Fruit fly (Drosophila melanogaster) whole organism, embryonic: ENCODE data around the gene Muc91C.
A peak's percentile ranks its signal among the peaks of the same experiment; 100 is the strongest.

Experiments
- ATbp ChIP-seq: fragments of 200-800 bp; sonication (Bioruptor generic); optimal IDR thresholded peaks from 2 replicates; lab custom pipeline; 2017; ENCODE audit warnings: missing biosample characterization, mild to moderate bottlenecking, missing genetic modification characterization, missing genetic modification reagents
- Aef1 ChIP-seq: fragments of 200-800 bp; sonication (Bioruptor generic); IDR thresholded peaks from 3 replicates; pipeline ENCODE4 v1.3.6; 2022; ENCODE audit warnings: missing biosample characterization, missing genetic modification characterization
- B-H2 ChIP-seq: fragments of 200-800 bp; sonication (Bioruptor generic); optimal IDR thresholded peaks from 2 replicates; lab custom pipeline; 2018; ENCODE audit warnings: missing biosample characterization, mild to moderate bottlenecking, missing genetic modification characterization
- CG17359 ChIP-seq: fragments of 200-800 bp; sonication (Bioruptor generic); optimal IDR thresholded peaks from 3 replicates; lab custom pipeline; 2018; ENCODE audit warnings: missing biosample characterization, mild to moderate bottlenecking, missing genetic modification characterization, moderate library complexity
- CG17385 ChIP-seq: fragments of 200-800 bp; sonication (Bioruptor generic); optimal IDR thresholded peaks from 3 replicates; lab custom pipeline; 2018; ENCODE audit warnings: missing biosample characterization, mild to moderate bottlenecking, missing genetic modification characterization
- CG2120 ChIP-seq: fragments of 200-800 bp; sonication (Bioruptor generic); optimal IDR thresholded peaks from 3 replicates; lab custom pipeline; 2016; ENCODE audit warnings: missing biosample characterization, missing genetic modification characterization
- CG2712 ChIP-seq: fragments of 200-800 bp; optimal IDR thresholded peaks from 3 replicates; lab custom pipeline; 2019; ENCODE audit warnings: missing biosample characterization, mild to moderate bottlenecking, missing genetic modification characterization, moderate library complexity
- CG30403 ChIP-seq: fragments of 200-800 bp; sonication (Bioruptor generic); optimal IDR thresholded peaks from 3 replicates; lab custom pipeline; 2016; ENCODE audit warnings: missing biosample characterization, missing genetic modification characterization
- CG31388 ChIP-seq: fragments of 200-800 bp; sonication (Bioruptor generic); optimal IDR thresholded peaks from 2 replicates; lab custom pipeline; 2016; ENCODE audit warnings: missing biosample characterization, missing genetic modification characterization
- CG33557 ChIP-seq: fragments of 200-800 bp; sonication (Bioruptor generic); optimal IDR thresholded peaks from 2 replicates; lab custom pipeline; 2019; ENCODE audit warnings: missing biosample characterization, mild to moderate bottlenecking, missing genetic modification characterization, moderate library complexity
- CG6813 ChIP-seq: fragments of 200-800 bp; sonication (Bioruptor generic); optimal IDR thresholded peaks from 2 replicates; lab custom pipeline; 2017; ENCODE audit warnings: missing biosample characterization, missing genetic modification characterization, mild to moderate bottlenecking, moderate library complexity, missing genetic modification reagents
- CG7372 ChIP-seq: fragments of 200-800 bp; sonication (Bioruptor generic); IDR thresholded peaks from 2 replicates; pipeline ENCODE4 v1.3.6; 2022; ENCODE audit warnings: missing biosample characterization, missing genetic modification characterization
- CG7786 ChIP-seq: fragments of 200-800 bp; sonication (Bioruptor generic); optimal IDR thresholded peaks from 2 replicates; lab custom pipeline; 2016; ENCODE audit warnings: missing biosample characterization, missing genetic modification characterization
- CG7839 ChIP-seq: fragments of 200-800 bp; sonication (Bioruptor generic); optimal IDR thresholded peaks from 3 replicates; lab custom pipeline; 2018; ENCODE audit warnings: missing biosample characterization, mild to moderate bottlenecking, missing genetic modification characterization, moderate library complexity
- CG8290 ChIP-seq, 3 experiments: fragments of 200-800 bp; sonication (Bioruptor generic); optimal IDR thresholded peaks; 2 replicates each; lab custom pipeline; 2016 to 2019; ENCODE audit warnings: missing biosample characterization in 3 of 3, missing genetic modification characterization in 3 of 3, mild to moderate bottlenecking in 2 of 3, moderate library complexity in 1 of 3
- CG9609 ChIP-seq: fragments of 200-800 bp; sonication (Bioruptor generic); optimal IDR thresholded peaks from 3 replicates; lab custom pipeline; 2016; ENCODE audit warnings: missing biosample characterization, missing genetic modification characterization
- CG9817 ChIP-seq: fragments of 200-800 bp; sonication (Bioruptor generic); optimal IDR thresholded peaks from 2 replicates; lab custom pipeline; 2018; ENCODE audit warnings: missing biosample characterization, mild to moderate bottlenecking, missing genetic modification characterization, moderate library complexity
- CoRest ChIP-seq: fragments of 200-800 bp; sonication (Bioruptor generic); optimal IDR thresholded peaks from 3 replicates; lab custom pipeline; 2018; ENCODE audit warnings: missing biosample characterization, mild to moderate bottlenecking, missing genetic modification characterization, moderate library complexity
- Dfd ChIP-seq, 2 experiments: fragments of >200 bp; optimal IDR thresholded peaks; 2 replicates each; lab custom pipeline; 2017; ENCODE audit warnings: missing biosample characterization in 2 of 2, missing genetic modification characterization in 2 of 2
- E2f1 ChIP-seq: fragments of 200-800 bp; sonication (Bioruptor generic); IDR thresholded peaks from 2 replicates; pipeline ENCODE4 v1.3.6; 2022; ENCODE audit warnings: missing biosample characterization, missing genetic modification characterization
- Eip74EF ChIP-seq, 2 experiments: fragments of 200-800 bp in 1 of 2; fragments of >200 bp in 1 of 2; sonication (Bioruptor generic) in 1 of 2; optimal IDR thresholded peaks; 2 replicates each; lab custom pipeline; 2017 to 2019; ENCODE audit warnings: missing biosample characterization in 2 of 2, missing genetic modification characterization in 2 of 2, mild to moderate bottlenecking in 1 of 2, moderate library complexity in 1 of 2
- Elba2 ChIP-seq: fragments of 200-800 bp; sonication (Bioruptor generic); optimal IDR thresholded peaks from 3 replicates; lab custom pipeline; 2016; ENCODE audit warnings: missing biosample characterization, missing genetic modification characterization
- Ets65A ChIP-seq: fragments of 200-800 bp; sonication (Bioruptor generic); peaks from one replicate; lab custom pipeline; 2016; ENCODE audit warnings: missing biosample characterization, missing genetic modification characterization
- HHEX ChIP-seq: fragments of 200-800 bp; sonication (Bioruptor generic); optimal IDR thresholded peaks from 3 replicates; lab custom pipeline; 2017; ENCODE audit warnings: missing biosample characterization, mild to moderate bottlenecking, missing genetic modification characterization, missing genetic modification reagents
- Hr51 ChIP-seq, 2 experiments: fragments of 200-800 bp; sonication (Bioruptor generic); optimal IDR thresholded peaks; 2 replicates in 1 of 2; 3 replicates in 1 of 2; lab custom pipeline; 2016 to 2018; ENCODE audit warnings: missing biosample characterization in 2 of 2, missing genetic modification characterization in 2 of 2, mild to moderate bottlenecking in 1 of 2, moderate library complexity in 1 of 2
- Med ChIP-seq: fragments of 200-800 bp; sonication (Bioruptor generic); peaks from one replicate; lab custom pipeline; 2016; ENCODE audit warnings: missing biosample characterization, missing genetic modification characterization, mild to moderate bottlenecking, inconsistent platforms, moderate library complexity
- NC2α ChIP-seq: fragments of 200-800 bp; sonication (Bioruptor generic); optimal IDR thresholded peaks from 2 replicates; lab custom pipeline; 2016; ENCODE audit warnings: missing biosample characterization, missing genetic modification characterization
- NFAT ChIP-seq: fragments of 200-800 bp; sonication (Bioruptor generic); IDR thresholded peaks from 2 replicates; pipeline ENCODE4 v1.3.6; 2022; ENCODE audit warnings: missing biosample characterization, missing genetic modification characterization
- Opbp ChIP-seq: fragments of 200-800 bp; sonication (Bioruptor generic); IDR thresholded peaks from 3 replicates; pipeline ENCODE4 v1.3.6; 2022; ENCODE audit warnings: missing biosample characterization, missing genetic modification characterization; ENCODE audit not compliant: partially characterized antibody
- Sox100B ChIP-seq: fragments of 200-800 bp; sonication (Bioruptor generic); optimal IDR thresholded peaks from 3 replicates; lab custom pipeline; 2018; ENCODE audit warnings: missing biosample characterization, mild to moderate bottlenecking, missing genetic modification characterization
- ap ChIP-seq: fragments of 200-800 bp; sonication (Bioruptor generic); IDR thresholded peaks from 2 replicates; pipeline ENCODE4 v1.3.6; 2022; ENCODE audit warnings: missing biosample characterization, missing genetic modification characterization
- az2 ChIP-seq: fragments of 200-800 bp; sonication (Bioruptor generic); optimal IDR thresholded peaks from 3 replicates; lab custom pipeline; 2016; ENCODE audit warnings: missing biosample characterization, missing genetic modification characterization
- btn ChIP-seq: fragments of 200-800 bp; sonication (Bioruptor generic); optimal IDR thresholded peaks from 2 replicates; lab custom pipeline; 2016; ENCODE audit warnings: missing biosample characterization, missing genetic modification characterization
- dysf ChIP-seq: fragments of 200-800 bp; sonication (Bioruptor generic); IDR thresholded peaks from 3 replicates; pipeline ENCODE4 v1.3.6; 2022; ENCODE audit warnings: missing biosample characterization, missing genetic modification characterization
- grau ChIP-seq: fragments of 200-800 bp; optimal IDR thresholded peaks from 3 replicates; lab custom pipeline; 2019; ENCODE audit warnings: missing biosample characterization, mild to moderate bottlenecking, missing genetic modification characterization, moderate library complexity
- grn ChIP-seq: fragments of 200-800 bp; sonication (Bioruptor generic); optimal IDR thresholded peaks from 3 replicates; lab custom pipeline; 2017; ENCODE audit warnings: missing biosample characterization, missing genetic modification characterization
- gsb-n ChIP-seq: fragments of 200-800 bp; sonication (Bioruptor generic); optimal IDR thresholded peaks from 3 replicates; lab custom pipeline; 2018; ENCODE audit warnings: missing biosample characterization, mild to moderate bottlenecking, missing genetic modification characterization
- jumu ChIP-seq: fragments of 200-800 bp; sonication (Bioruptor generic); optimal IDR thresholded peaks from 3 replicates; lab custom pipeline; 2016; ENCODE audit warnings: missing biosample characterization, missing genetic modification characterization
- org-1 ChIP-seq: fragments of 200-800 bp; sonication (Bioruptor generic); optimal IDR thresholded peaks from 2 replicates; lab custom pipeline; 2017; ENCODE audit warnings: missing biosample characterization, missing genetic modification characterization
- pfk ChIP-seq: fragments of 200-800 bp; sonication (Bioruptor generic); optimal IDR thresholded peaks from 2 replicates; lab custom pipeline; 2018; ENCODE audit warnings: missing biosample characterization, mild to moderate bottlenecking, missing genetic modification characterization, moderate library complexity
- phol ChIP-seq: fragments of 200-800 bp; sonication (Bioruptor generic); optimal IDR thresholded peaks from 3 replicates; lab custom pipeline; 2018; ENCODE audit warnings: missing biosample characterization, mild to moderate bottlenecking, missing genetic modification characterization, moderate library complexity
- psq ChIP-seq: fragments of 200-800 bp; sonication (Bioruptor generic); optimal IDR thresholded peaks from 2 replicates; lab custom pipeline; 2017; ENCODE audit warnings: missing biosample characterization, missing genetic modification characterization
- salm ChIP-seq: fragments of 200-800 bp; sonication (Bioruptor generic); optimal IDR thresholded peaks from 2 replicates; lab custom pipeline; 2018; ENCODE audit warnings: missing biosample characterization, mild to moderate bottlenecking, missing genetic modification characterization
- ssp ChIP-seq: fragments of 200-800 bp; sonication (Bioruptor generic); IDR thresholded peaks from 2 replicates; pipeline ENCODE4 v1.3.6; 2022; ENCODE audit warnings: missing biosample characterization, missing genetic modification characterization
- stwl ChIP-seq: fragments of 200-800 bp; sonication (Bioruptor generic); optimal IDR thresholded peaks from 3 replicates; lab custom pipeline; 2018; ENCODE audit warnings: missing biosample characterization, mild to moderate bottlenecking, missing genetic modification characterization, moderate library complexity
- tgo ChIP-seq: fragments of 200-800 bp; sonication (Bioruptor generic); IDR thresholded peaks from 3 replicates; pipeline ENCODE4 v1.3.6; 2022; ENCODE audit warnings: missing biosample characterization, missing genetic modification characterization
- twi ChIP-seq: fragments of 200-800 bp; optimal IDR thresholded peaks from 2 replicates; lab custom pipeline; 2019; ENCODE audit warnings: missing biosample characterization, mild to moderate bottlenecking, missing genetic modification characterization, moderate library complexity
- vvl ChIP-seq: fragments of 200-800 bp; sonication (Bioruptor generic); IDR thresholded peaks from 2 replicates; pipeline ENCODE4 v1.3.6; 2022; ENCODE audit warnings: missing biosample characterization, missing genetic modification characterization
- yki ChIP-seq: fragments of >200 bp; optimal IDR thresholded peaks from 3 replicates; lab custom pipeline; 2018

Gene Muc91C

DNA sequence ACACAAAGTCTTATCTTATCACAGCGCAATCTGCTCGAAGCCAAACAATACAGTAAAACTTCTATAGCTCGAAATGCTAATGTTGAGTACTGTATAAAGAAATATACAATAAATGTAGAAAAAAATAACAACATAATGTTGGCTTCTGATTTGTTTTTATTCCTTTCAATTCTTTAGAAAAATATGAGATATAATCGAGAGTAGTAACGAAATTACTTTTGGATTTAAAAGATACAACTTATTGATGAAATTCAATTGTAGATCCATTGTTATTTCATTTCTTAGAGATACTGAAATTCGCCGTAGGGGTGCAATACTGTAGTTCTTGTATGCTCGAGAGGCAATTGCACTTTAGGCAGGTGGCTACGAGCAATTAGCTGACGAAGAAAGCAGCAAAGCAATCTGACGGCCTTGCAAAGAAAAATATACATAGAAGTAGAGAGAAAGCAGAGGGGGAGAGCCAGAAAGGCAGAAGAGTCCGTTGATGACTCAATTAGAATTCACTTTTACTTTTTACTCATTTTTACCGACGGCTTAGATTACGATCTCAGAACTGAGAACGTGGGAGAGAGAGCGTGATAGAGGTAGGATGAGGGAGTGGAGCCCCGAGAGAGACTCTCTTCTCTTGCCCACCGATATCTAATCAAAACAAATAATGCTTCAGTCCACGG, 21.9 kb downstream of the Muc91C start (continued):
- TF ChIP-seq Hr51 (GFP tag; optimal IDR thresholded peaks at IDR 0.05; lab: Kevin White, UChicago) (peak in 1 of 2 experiments; percentile 57), CG2120 (GFP tag; lab: Kevin White, UChicago) (peak; percentile 2), grau (tag; lab: Kevin White, UChicago) (peak; percentile 93), CG7839 (tag; lab: Kevin White, UChicago) (peak; percentile 91), vvl (GFP tag; lab: Robert Waterston, UW) (0 out of 2 replicates have a peak, but pooled peaks have one; percentile 19), phol (tag; lab: Kevin White, UChicago) (peak; percentile 76), dysf (0 out of 3 replicates have a peak, but pooled peaks have one; percentile 35), tgo (GFP tag; lab: Robert Waterston, UW) (no peak), Med (GFP tag; lab: Kevin White, UChicago) (peak; percentile 85), stwl (tag; lab: Kevin White, UChicago) (no peak), CoRest (tag; lab: Kevin White, UChicago) (peak; percentile 67), yki (lab: Kevin White, UChicago) (no peak), CG17385 (GFP tag; lab: Kevin White, UChicago) (peak; percentile 40), Opbp (no peak), ATbp (peak; percentile 53), ssp (GFP tag; lab: Robert Waterston, UW) (peak; percentile 24; the same call in 1 of the 2 replicates), org-1 (GFP tag; lab: Kevin White, UChicago) (peak; percentile 30), jumu (GFP tag; lab: Kevin White, UChicago) (peak; percentile 34), CG2712 (peak; percentile 66), Ets65A (GFP tag; lab: Kevin White, UChicago) (peak; percentile 88), salm (tag; lab: Kevin White, UChicago) (peak; percentile 51), twi (tag; lab: Kevin White, UChicago) (peak; percentile 5), CG33557 (GFP tag; lab: Kevin White, UChicago) (peak; percentile 14), NFAT (GFP tag; lab: Robert Waterston, UW) (peak; percentile 10; the same call in 1 of the 2 replicates), CG8290 (GFP tag; optimal IDR thresholded peaks at IDR 0.05; lab: Kevin White, UChicago) (no peak), CG8290 (tag; optimal IDR thresholded peaks at IDR 0.05; lab: Kevin White, UChicago) (no peak), psq (no peak), Aef1 (GFP tag; lab: Robert Waterston, UW) (peak; percentile 29; the same call in 1 of the 3 replicates), CG17359 (tag; lab: Kevin White, UChicago) (peak; percentile 49), CG9817 (peak; percentile 63), HHEX (GFP tag; lab: Kevin White, UChicago) (peak; percentile 45), Sox100B (GFP tag; lab: Kevin White, UChicago) (peak; percentile 37), B-H2 (GFP tag; lab: Kevin White, UChicago) (no peak), ap (GFP tag; lab: Robert Waterston, UW) (no peak), CG30403 (GFP tag; lab: Kevin White, UChicago) (peak; percentile 75), CG6813 (GFP tag; lab: Kevin White, UChicago) (peak; percentile 24), btn (GFP tag; lab: Kevin White, UChicago) (no peak), Elba2 (no peak), E2f1 (GFP tag; lab: Robert Waterston, UW) (peak; percentile 40), CG7786 (GFP tag; lab: Kevin White, UChicago) (no peak), CG9609 (GFP tag; lab: Kevin White, UChicago) (no peak), CG7372 (GFP tag; lab: Robert Waterston, UW) (0 out of 2 replicates have a peak, but pooled peaks have one; percentile 32), pfk (GFP tag; lab: Kevin White, UChicago) (no peak), az2 (GFP tag; lab: Kevin White, UChicago) (peak; percentile 36), NC2α (GFP tag; lab: Kevin White, UChicago) (no peak), CG31388 (no peak), gsb-n (tag; lab: Kevin White, UChicago) (peak; percentile 65), grn (peak; percentile 85), Dfd (GFP tag; optimal IDR thresholded peaks at IDR 0.05; lab: Kevin White, UChicago) (no peak), Eip74EF (GFP tag; optimal IDR thresholded peaks at IDR 0.05; lab: Kevin White, UChicago) (peak in 1 of 2 experiments; percentile 84)
